Worm (Caenorhabditis elegans) whole organism, L3 larva: ENCODE measurements around the gene fbxa-138.
A peak's percentile ranks its signal among the peaks of the same experiment; 100 is the strongest.

Source experiments
- R02D3.7 ChIP-seq: fragments of 150-350 bp; optimal IDR thresholded peaks from 2 replicates; lab custom pipeline; 2014; ENCODE audit warnings: missing biosample characterization, missing genetic modification characterization
- ZK546.5 ChIP-seq: sonication (generic microtip); optimal IDR thresholded peaks from 2 replicates; lab custom pipeline; 2017; ENCODE audit warnings: missing biosample characterization, missing genetic modification characterization
- ceh-16 ChIP-seq: sonication (generic microtip); optimal IDR thresholded peaks from 2 replicates; lab custom pipeline; 2017; ENCODE audit warnings: missing biosample characterization, missing genetic modification characterization
- egl-27 ChIP-seq: sonication (generic microtip); optimal IDR thresholded peaks from 4 replicates; lab custom pipeline; 2017; ENCODE audit warnings: missing biosample characterization, missing genetic modification reagents, missing genetic modification characterization
- elt-2 ChIP-seq: sonication (generic microtip); optimal IDR thresholded peaks from 2 replicates; lab custom pipeline; 2016; ENCODE audit warnings: missing genetic modification reagents, mild to moderate bottlenecking, missing genetic modification characterization, missing compliant biosample characterization
- elt-3 ChIP-seq, 3 experiments: fragments of 150-350 bp in 1 of 3; sonication (generic microtip) in 2 of 3; optimal IDR thresholded peaks; 2 replicates in 2 of 3; 4 replicates in 1 of 3; lab custom pipeline; 2014 to 2017; ENCODE audit warnings: missing biosample characterization in 3 of 3, missing genetic modification characterization in 3 of 3
- fkh-2 ChIP-seq: fragments of 150-350 bp; optimal IDR thresholded peaks from 2 replicates; lab custom pipeline; 2014; ENCODE audit warnings: missing biosample characterization, missing genetic modification reagents, missing genetic modification characterization
- hmg-11 ChIP-seq: sonication (generic microtip); optimal IDR thresholded peaks from 2 replicates; lab custom pipeline; 2016; ENCODE audit warnings: missing genetic modification characterization, missing compliant biosample characterization
- mml-1 ChIP-seq: fragments of 150-350 bp; sonication (generic microtip); optimal IDR thresholded peaks from 3 replicates; lab custom pipeline; 2014; ENCODE audit warnings: missing biosample characterization, missing genetic modification characterization
- nfya-1 ChIP-seq: sonication (generic microtip); optimal IDR thresholded peaks from 2 replicates; lab custom pipeline; 2017; ENCODE audit warnings: missing genetic modification characterization, mild to moderate bottlenecking, missing compliant biosample characterization, antibody characterized with exemption, moderate library complexity; ENCODE audit not compliant: insufficient read depth
- nhr-11 ChIP-seq: fragments of 150-350 bp; optimal IDR thresholded peaks from 2 replicates; lab custom pipeline; 2014; ENCODE audit warnings: missing biosample characterization, missing genetic modification characterization
- nhr-77 ChIP-seq: fragments of 150-350 bp; optimal IDR thresholded peaks from 2 replicates; lab custom pipeline; 2014; ENCODE audit warnings: missing biosample characterization, missing genetic modification characterization
- pha-4 ChIP-seq: fragments of 150-350 bp; optimal IDR thresholded peaks from 2 replicates; lab custom pipeline; 2014; ENCODE audit warnings: missing biosample characterization, missing genetic modification reagents, missing genetic modification characterization
- tbx-2 ChIP-seq: sonication (generic microtip); optimal IDR thresholded peaks from 2 replicates; lab custom pipeline; 2016; ENCODE audit warnings: mild to moderate bottlenecking, missing genetic modification characterization, missing compliant biosample characterization

fbxa-138 gene

ce11 chrIII:1342919-1343419 is 41.1 kb downstream of the fbxa-138 start, which contains the start of gene fbxa-27:
Gene fbxa-27, plus strand, starts transcription at chrIII:1342969.
- TF ChIP-seq nhr-77 (tag; lab: Kevin White, UChicago) (no peak), R02D3.7 (tag; lab: Kevin White, UChicago) (no peak), hmg-11 (tag; lab: Kevin White, UChicago) (no peak), elt-3 (tag; optimal IDR thresholded peaks at IDR 0.05; lab: Kevin White, UChicago) (no peak), elt-2 (no peak), ceh-16 (tag; lab: Kevin White, UChicago) (no peak), nhr-11 (tag; lab: Kevin White, UChicago) (no peak), ZK546.5 (no peak), mml-1 (no peak)

DNA sequence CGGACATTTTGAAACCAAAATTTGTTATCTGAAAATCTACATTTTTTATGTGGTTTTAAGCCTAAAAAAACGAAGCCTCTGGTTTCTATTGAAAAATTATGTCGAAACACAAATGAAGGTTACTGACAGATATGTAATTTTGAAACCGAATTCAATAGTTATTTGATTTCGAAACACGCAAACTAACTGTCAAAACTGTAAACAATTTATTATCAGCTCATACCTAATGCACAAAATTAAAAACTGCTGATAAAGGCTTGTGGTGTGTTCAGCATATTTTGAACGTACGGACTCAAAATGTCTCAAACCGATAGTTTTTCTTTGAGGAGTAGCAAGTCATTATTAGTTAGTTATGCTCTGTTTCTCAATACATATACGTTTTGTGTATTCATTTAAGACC is 41.6 kb downstream of the fbxa-138 start, which contains the start of gene fbxa-26:
Gene fbxa-26 (minus strand): TSS at position 35 of the 400 bp plus-strand sequence.
- peak; percentile 20 for TF ChIP-seq pha-4 (tag; lab: Kevin White, UChicago)
- TF ChIP-seq egl-27 (tag; lab: Kevin White, UChicago), result no peak
- TF ChIP-seq tbx-2 (tag; lab: Kevin White, UChicago), result no peak
- peak; percentile 67 for TF ChIP-seq elt-2
- no peak for TF ChIP-seq nhr-77 (tag; lab: Kevin White, UChicago)
- TF ChIP-seq, all 47 proteins: peak for 2

- TF ChIP-seq pha-4 (tag; lab: Kevin White, UChicago) (no peak), nfya-1 (tag; lab: Kevin White, UChicago) (no peak), fkh-2 (no peak)
- TF ChIP-seq, all 47 proteins: peak for 0
Observed at ce11 chrIII:1340240-1340639, 43.8 kb downstream of the fbxa-138 start, which contains the start of gene fbxa-5. Gene fbxa-5, minus strand, starts transcription at chrIII:1340340.
